Worm (Caenorhabditis elegans): ENCODE data around the gene nhr-170.

DNA sequence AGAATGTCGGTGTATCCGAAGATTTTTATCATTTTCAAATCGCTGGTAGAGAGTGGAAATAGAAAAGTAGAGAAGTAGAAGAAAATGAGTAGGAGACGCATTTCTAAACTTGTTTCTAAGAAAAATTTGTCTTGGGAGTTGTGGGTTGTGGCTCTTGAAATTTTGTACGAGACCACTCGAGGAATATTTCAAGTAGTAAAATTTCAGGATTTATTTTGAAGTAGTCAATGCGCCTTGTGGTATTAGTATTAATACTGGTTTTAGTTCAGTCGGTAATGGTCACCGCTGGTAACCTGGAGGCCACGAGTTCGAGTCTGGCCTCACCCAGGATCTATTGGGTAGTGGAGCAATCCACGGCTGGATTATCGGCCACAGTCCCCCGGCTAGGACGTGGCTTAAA lies 51.9 kb downstream of the nhr-170 start, which contains the start of gene clec-252:
- TF ChIP-seq ama-1 (optimal IDR thresholded peaks at IDR 0.05): no peak
- TF ChIP-seq tbx-11 (GFP tag; IDR thresholded peaks at IDR 0.05): no peak
